Worm (Caenorhabditis elegans) whole organism, young adult: ENCODE data around the gene Y52E8A.1.

Experiments used
- F10E7.11 ChIP-seq: sonication (generic microtip); optimal IDR thresholded peaks from 2 replicates; lab custom pipeline; 2017; ENCODE audit warnings: mild to moderate bottlenecking, missing genetic modification characterization, moderate library complexity, missing compliant biosample characterization
- F52B5.7 ChIP-seq: sonication (generic microtip); optimal IDR thresholded peaks from 2 replicates; lab custom pipeline; 2016; ENCODE audit warnings: mild to moderate bottlenecking, missing genetic modification characterization, missing compliant biosample characterization
- Y53F4B.3 ChIP-seq: fragments of 200-800 bp; sonication (Bioruptor generic); IDR thresholded peaks from 2 replicates; pipeline ENCODE4 v1.3.6; 2022; ENCODE audit warnings: missing genetic modification reagents, missing genetic modification characterization, missing compliant biosample characterization
- ama-1 ChIP-seq, 3 experiments: fragments of 150-350 bp in 1 of 3; sonication (generic microtip) in 2 of 3; optimal IDR thresholded peaks; 2 replicates each; lab custom pipeline; 2014 to 2018; ENCODE audit warnings: missing biosample characterization in 2 of 3, missing genetic modification characterization in 2 of 3, missing genetic modification reagents in 2 of 3
- lin-26 ChIP-seq: fragments of 200-800 bp; sonication (Bioruptor generic); IDR thresholded peaks from 2 replicates; pipeline ENCODE4 v1.3.6; 2022; ENCODE audit warnings: missing genetic modification reagents, missing genetic modification characterization, missing compliant biosample characterization
- lin-35 ChIP-seq, 3 experiments: fragments of 150-350 bp in 2 of 3; sonication (generic microtip) in 1 of 3; optimal IDR thresholded peaks; 2 replicates each; lab custom pipeline; 2014 to 2018; ENCODE audit warnings: missing biosample characterization in 3 of 3, missing genetic modification characterization in 3 of 3, missing genetic modification reagents in 3 of 3
- madf-8 ChIP-seq: fragments of 200-800 bp; sonication (Bioruptor generic); conservative IDR thresholded peaks from 2 replicates; pipeline ENCODE4 v1.3.6; 2022; ENCODE audit warnings: missing genetic modification reagents, missing genetic modification characterization, missing compliant biosample characterization
- pha-4 ChIP-seq: fragments of 150-350 bp; sonication (generic microtip); optimal IDR thresholded peaks from 2 replicates; lab custom pipeline; 2014; ENCODE audit warnings: missing biosample characterization, missing genetic modification reagents, missing genetic modification characterization

ce11 chrII:4321766-4322165 is at the start of gene Y52E8A.1:
- TF ChIP-seq F10E7.11 (tag; lab: Kevin White, UChicago) (no peak), lin-26 (GFP tag; lab: Robert Waterston, UW) (no peak), F52B5.7 (tag; lab: Kevin White, UChicago) (no peak), madf-8 (GFP tag; lab: Robert Waterston, UW) (no peak), ama-1 (optimal IDR thresholded peaks at IDR 0.05; lab: Kevin White, UChicago) (no peak), ama-1 (GFP tag; optimal IDR thresholded peaks at IDR 0.05; lab: Kevin White, UChicago) (no peak), lin-35 (GFP tag; optimal IDR thresholded peaks at IDR 0.05; lab: Kevin White, UChicago) (no peak), Y53F4B.3 (GFP tag; lab: Robert Waterston, UW) (no peak), pha-4 (no peak)
